Fruit fly (Drosophila melanogaster): ENCODE data around the gene RpL3.

- TF ChIP-seq Snoo (tag; optimal IDR thresholded peaks at IDR 0.05) (no peak), Pif1B (GFP tag; optimal IDR thresholded peaks at IDR 0.05) (no peak)
These were observed 51.0 kb downstream of the RpL3 start for dm6 chr3R:11272667-11273066.

Measured in whole organism, pupa.